Worm (Caenorhabditis elegans) whole organism, early embryonic: ENCODE data around the gene akt-1.

Experiments
- B0310.2 ChIP-seq: sonication (generic microtip); optimal IDR thresholded peaks from 2 replicates; lab custom pipeline; 2016; ENCODE audit warnings: mild to moderate bottlenecking, missing genetic modification characterization, missing compliant biosample characterization
- F13C5.2 ChIP-seq: sonication (generic microtip); optimal IDR thresholded peaks from 2 replicates; lab custom pipeline; 2017; ENCODE audit warnings: mild to moderate bottlenecking, missing genetic modification characterization, inconsistent platforms, missing compliant biosample characterization
- aly-1 ChIP-seq: sonication (generic microtip); optimal IDR thresholded peaks from 2 replicates; lab custom pipeline; 2016; ENCODE audit warnings: missing genetic modification characterization, missing compliant biosample characterization
- ama-1 ChIP-seq: fragments of 150-350 bp; optimal IDR thresholded peaks from 2 replicates; lab custom pipeline; 2014
- ceh-13 ChIP-seq: fragments of 200-800 bp; sonication (Bioruptor generic); optimal IDR thresholded peaks from 2 replicates; lab custom pipeline; 2018; ENCODE audit warnings: mild to moderate bottlenecking, missing genetic modification characterization, missing compliant biosample characterization
- ceh-36 ChIP-seq: sonication (generic microtip); optimal IDR thresholded peaks from 2 replicates; lab custom pipeline; 2016; ENCODE audit warnings: missing genetic modification characterization, inconsistent platforms, missing compliant biosample characterization
- ets-7 ChIP-seq: sonication (generic microtip); optimal IDR thresholded peaks from 2 replicates; lab custom pipeline; 2016; ENCODE audit warnings: missing genotype, missing genetic modification characterization, missing compliant biosample characterization
- flt-1 ChIP-seq: fragments of 200-800 bp; sonication (Bioruptor generic); IDR thresholded peaks from 2 replicates; pipeline ENCODE4 v1.3.6; 2022; ENCODE audit warnings: missing genetic modification characterization, missing compliant biosample characterization
- hmbx-1 ChIP-seq: sonication (generic microtip); optimal IDR thresholded peaks from 2 replicates; lab custom pipeline; 2016; ENCODE audit warnings: mild to moderate bottlenecking, missing genetic modification characterization, missing compliant biosample characterization
- hmg-4 ChIP-seq: fragments of 200-800 bp; sonication (Bioruptor generic); optimal IDR thresholded peaks from 2 replicates; lab custom pipeline; 2018; ENCODE audit warnings: mild to moderate bottlenecking, missing genetic modification characterization, missing compliant biosample characterization
- hnd-1 ChIP-seq: sonication (generic microtip); optimal IDR thresholded peaks from 2 replicates; lab custom pipeline; 2016; ENCODE audit warnings: missing genetic modification characterization, missing compliant biosample characterization
- pes-1 ChIP-seq: fragments of 200-800 bp; sonication (Bioruptor generic); IDR thresholded peaks from 2 replicates; pipeline ENCODE4 v1.3.6; 2022; ENCODE audit warnings: missing genetic modification reagents, missing genetic modification characterization, missing compliant biosample characterization
- scrt-1 ChIP-seq: fragments of 200-800 bp; sonication (Bioruptor generic); IDR thresholded peaks from 2 replicates; pipeline ENCODE4 v1.3.6; 2022; ENCODE audit warnings: missing genetic modification characterization, missing compliant biosample characterization
- sea-1 ChIP-seq: fragments of 200-800 bp; sonication (Bioruptor generic); conservative IDR thresholded peaks from 2 replicates; pipeline ENCODE4 v1.3.6; 2022; ENCODE audit warnings: missing genetic modification characterization, missing compliant biosample characterization
- tbx-11 ChIP-seq: fragments of 200-800 bp; sonication (Bioruptor generic); IDR thresholded peaks from 2 replicates; pipeline ENCODE4 v1.3.6; 2022; ENCODE audit warnings: missing genetic modification characterization, missing compliant biosample characterization
- tbx-37 ChIP-seq: fragments of 200-800 bp; sonication (Bioruptor generic); conservative IDR thresholded peaks from 2 replicates; pipeline ENCODE4 v1.3.6; 2022; ENCODE audit warnings: missing genetic modification reagents, missing genetic modification characterization, missing compliant biosample characterization
- tra-4 ChIP-seq: sonication (generic microtip); optimal IDR thresholded peaks from 2 replicates; lab custom pipeline; 2017; ENCODE audit warnings: missing genetic modification characterization, missing compliant biosample characterization

Gene akt-1

DNA sequence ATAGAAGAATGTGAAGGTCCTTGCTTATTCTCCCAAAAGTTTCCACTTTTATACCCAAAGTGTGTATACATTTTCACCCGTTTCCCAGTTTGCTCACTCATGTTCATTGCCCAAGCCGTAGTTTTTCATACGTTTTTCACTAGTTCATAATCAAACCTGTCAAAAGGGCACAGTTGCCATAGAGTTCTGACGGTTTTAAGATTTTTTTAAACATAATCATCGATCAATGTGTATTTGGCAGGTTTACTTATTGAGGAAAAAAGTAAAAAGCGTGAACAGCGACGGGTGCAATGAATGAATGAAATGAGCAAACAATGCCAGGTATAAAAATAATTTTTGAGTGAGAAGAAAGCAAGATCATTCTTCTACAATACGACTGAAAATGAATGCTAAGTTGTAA lies 27.4 kb upstream of the akt-1 start, which contains the start of the genes fipr-5 and fipr-9:
TSS of gene fipr-5 (minus strand) at position 101 of the 400 bp plus-strand sequence.
TSS of gene fipr-9 (plus strand) at position 346 of the 400 bp plus-strand sequence.
- TF ChIP-seq hnd-1 (no peak), flt-1 (GFP tag; lab: Robert Waterston, UW) (no peak)

DNA sequence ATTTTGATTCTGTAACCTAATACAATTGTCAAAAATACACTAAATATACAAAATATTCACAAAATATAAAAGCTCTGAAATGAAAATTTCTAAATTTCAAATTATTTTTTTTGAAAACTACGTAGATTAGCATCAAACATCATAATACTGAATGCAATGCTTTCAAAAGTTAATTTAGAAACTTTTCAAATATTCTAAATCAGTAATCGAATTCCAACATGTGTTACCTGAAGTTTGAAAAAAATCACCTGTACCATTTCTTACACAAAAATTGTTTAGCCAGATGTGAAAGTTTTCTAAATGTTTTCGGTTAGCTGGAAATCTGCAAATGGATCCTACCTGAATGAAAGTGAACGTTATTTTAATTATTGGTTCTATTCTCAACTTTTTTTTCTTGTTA lies 26.7 kb upstream of the akt-1 start, which contains the start of gene C12D8.20:
TSS of gene C12D8.20 (plus strand) at position 301 of the 400 bp plus-strand sequence.
- TF ChIP-seq hmg-4 (GFP tag; lab: Kevin White, UChicago) (no peak), ceh-13 (GFP tag; lab: Kevin White, UChicago) (no peak), ama-1 (lab: Kevin White, UChicago) (no peak), aly-1 (tag; lab: Kevin White, UChicago) (no peak), pes-1 (GFP tag; lab: Robert Waterston, UW) (no peak), flt-1 (GFP tag; lab: Robert Waterston, UW) (no peak), hnd-1 (no peak), scrt-1 (no peak), ceh-36 (tag; lab: Kevin White, UChicago) (no peak), tbx-37 (no peak), ets-7 (tag; lab: Kevin White, UChicago) (no peak), sea-1 (no peak), tbx-11 (GFP tag; lab: Robert Waterston, UW) (no peak), B0310.2 (tag; lab: Kevin White, UChicago) (no peak), tra-4 (tag; lab: Kevin White, UChicago) (no peak)

DNA sequence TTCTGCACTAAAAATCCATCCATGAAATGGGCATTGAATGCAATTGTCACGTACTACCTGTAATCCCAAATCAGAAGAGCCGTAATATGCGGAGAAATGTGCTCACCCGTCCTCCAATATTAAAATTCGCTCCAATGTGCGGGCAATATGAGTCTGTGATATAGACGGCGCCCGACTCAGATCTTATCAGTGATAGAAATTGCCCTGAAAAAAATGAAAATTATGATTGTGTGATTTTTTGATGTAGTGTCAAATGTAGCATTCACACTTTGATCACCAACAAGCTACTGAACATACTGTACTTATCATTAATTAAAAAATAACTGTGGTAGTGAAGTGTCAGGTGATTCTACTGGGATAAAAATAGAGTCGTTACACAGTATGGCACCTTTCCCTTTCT lies 24.1 kb upstream of the akt-1 start:
- TF ChIP-seq F13C5.2 (tag; lab: Kevin White, UChicago) (no peak), pes-1 (GFP tag; lab: Robert Waterston, UW) (no peak), scrt-1 (no peak), tbx-37 (no peak), aly-1 (tag; lab: Kevin White, UChicago) (no peak), tra-4 (tag; lab: Kevin White, UChicago) (no peak), flt-1 (GFP tag; lab: Robert Waterston, UW) (no peak), sea-1 (no peak), ceh-13 (GFP tag; lab: Kevin White, UChicago) (no peak), ama-1 (lab: Kevin White, UChicago) (no peak), hnd-1 (no peak), hmg-4 (GFP tag; lab: Kevin White, UChicago) (no peak), hmbx-1 (tag; lab: Kevin White, UChicago) (no peak), B0310.2 (tag; lab: Kevin White, UChicago) (no peak), tbx-11 (GFP tag; lab: Robert Waterston, UW) (no peak), ceh-36 (tag; lab: Kevin White, UChicago) (no peak), ets-7 (tag; lab: Kevin White, UChicago) (no peak)

DNA sequence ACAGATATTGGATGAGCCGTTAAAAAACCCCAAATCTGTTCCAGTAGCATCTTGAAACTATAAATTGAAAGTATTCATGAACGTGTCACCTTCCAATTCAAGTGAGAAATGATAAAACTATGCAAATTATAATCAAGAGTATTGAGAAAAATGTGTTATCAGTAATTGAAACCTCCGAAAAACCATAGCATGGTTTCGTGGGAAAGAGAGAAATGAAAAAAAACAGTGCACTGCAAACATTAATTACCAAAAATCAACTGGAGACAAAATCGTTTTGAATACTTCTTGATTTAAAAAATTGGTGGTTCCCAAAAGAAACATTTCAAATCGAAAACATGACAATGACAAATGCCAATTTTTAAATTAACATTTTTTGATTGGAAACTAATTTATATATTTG lies 23.1 kb upstream of the akt-1 start, which contains the start of gene daf-36:
TSS of gene daf-36 (minus strand) at position 101 of the 400 bp plus-strand sequence.
- TF ChIP-seq tra-4 (tag; lab: Kevin White, UChicago) (no peak), tbx-37 (no peak), hmg-4 (GFP tag; lab: Kevin White, UChicago) (no peak), scrt-1 (no peak), tbx-11 (GFP tag; lab: Robert Waterston, UW) (no peak), hnd-1 (no peak), flt-1 (GFP tag; lab: Robert Waterston, UW) (no peak), hmbx-1 (tag; lab: Kevin White, UChicago) (no peak), sea-1 (no peak), ama-1 (lab: Kevin White, UChicago) (no peak), F13C5.2 (tag; lab: Kevin White, UChicago) (no peak), aly-1 (tag; lab: Kevin White, UChicago) (no peak)

DNA sequence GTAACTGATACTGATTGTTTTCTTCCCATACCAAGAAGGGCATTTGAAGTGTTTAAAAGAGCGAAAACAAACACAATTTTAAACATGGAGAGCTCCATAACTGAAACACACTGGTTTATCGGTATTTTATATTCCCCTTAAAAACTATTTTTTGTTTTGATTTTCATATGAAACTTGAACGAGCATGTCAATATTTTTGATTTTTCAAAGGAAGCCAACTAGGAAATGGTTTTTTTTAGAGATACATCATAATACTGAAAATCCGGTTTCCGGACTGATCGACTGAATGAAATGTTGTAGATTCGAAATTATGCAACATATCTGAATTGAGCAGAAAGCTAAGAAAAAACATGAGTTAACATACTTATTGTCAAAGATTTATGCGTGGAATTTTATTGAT lies 21.4 kb upstream of the akt-1 start, which contains the start of gene ttr-19:
TSS of gene ttr-19 (minus strand) at position 101 of the 400 bp plus-strand sequence.
- no peak for TF ChIP-seq hnd-1
- no peak for TF ChIP-seq ceh-36 (tag; lab: Kevin White, UChicago)
- no peak for TF ChIP-seq ceh-13 (GFP tag; lab: Kevin White, UChicago)
- TF ChIP-seq ets-7 (tag; lab: Kevin White, UChicago) = no peak
- no peak for TF ChIP-seq B0310.2 (tag; lab: Kevin White, UChicago)

DNA sequence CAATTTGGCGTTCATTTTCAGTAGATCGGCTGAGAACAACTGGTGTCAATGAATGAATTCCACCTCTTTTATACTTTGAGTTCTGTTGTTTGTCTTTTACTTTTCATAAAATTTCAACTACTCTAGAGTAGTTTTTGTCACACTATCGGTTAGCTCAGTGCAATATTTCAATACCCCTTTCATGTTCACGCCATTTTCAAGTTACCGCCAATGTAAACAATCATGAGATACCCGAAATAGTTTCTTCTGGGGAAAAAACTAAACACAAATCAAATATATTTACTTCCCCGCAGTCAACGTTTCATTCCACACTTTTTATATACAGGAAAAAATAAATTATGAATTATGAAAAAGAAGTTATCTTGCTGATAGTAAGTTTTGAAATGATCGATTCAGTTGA lies 20.3 kb upstream of the akt-1 start, which contains the start of gene fipr-4:
TSS of gene fipr-4 (minus strand) at position 101 of the 400 bp plus-strand sequence.
- TF ChIP-seq scrt-1 = no peak
- TF ChIP-seq tbx-11 (GFP tag; lab: Robert Waterston, UW) = no peak
- no peak for TF ChIP-seq B0310.2 (tag; lab: Kevin White, UChicago)
- TF ChIP-seq flt-1 (GFP tag; lab: Robert Waterston, UW) = no peak
- TF ChIP-seq ceh-36 (tag; lab: Kevin White, UChicago) = no peak

DNA sequence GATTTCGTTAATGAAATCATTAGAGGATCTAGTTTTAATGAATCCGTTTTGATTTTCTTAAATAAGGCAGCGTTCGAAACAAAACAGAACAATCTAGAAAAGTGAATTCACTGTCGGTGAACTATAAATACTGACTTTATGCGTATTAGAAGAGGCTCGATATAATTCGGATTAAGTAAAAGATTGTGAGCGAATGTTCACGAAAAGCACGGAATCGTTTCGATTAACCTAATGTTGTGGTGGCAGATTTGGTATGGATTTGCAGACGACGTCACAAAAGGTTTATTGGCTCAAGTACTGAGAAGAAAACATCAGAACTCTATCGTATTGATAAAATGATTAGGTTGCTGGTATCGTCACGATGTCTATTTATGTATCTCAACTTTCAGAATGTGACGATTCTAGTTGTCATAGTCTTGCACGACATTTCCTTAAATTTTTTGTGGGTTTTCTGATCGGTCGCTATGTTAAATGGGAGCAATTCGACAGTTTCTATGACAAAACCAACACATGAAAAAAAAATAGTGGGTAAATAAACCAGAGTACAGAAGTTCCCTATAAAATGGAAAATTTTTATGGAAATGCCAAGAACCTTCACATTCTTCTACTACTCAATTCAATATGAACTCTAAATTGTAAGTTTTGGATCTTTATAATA lies 19.4 kb upstream of the akt-1 start, which contains the start of the genes pyt-1 and fipr-7:
TSS of gene pyt-1 (minus strand) at position 101 of the 658 bp plus-strand sequence.
TSS of gene fipr-7 (plus strand) at position 608 of the 658 bp plus-strand sequence.
- TF ChIP-seq B0310.2 (tag; lab: Kevin White, UChicago) (no peak), ama-1 (lab: Kevin White, UChicago) (no peak), ets-7 (tag; lab: Kevin White, UChicago) (no peak), hmg-4 (GFP tag; lab: Kevin White, UChicago) (no peak), F13C5.2 (tag; lab: Kevin White, UChicago) (no peak), tra-4 (tag; lab: Kevin White, UChicago) (no peak), tbx-37 (no peak), ceh-36 (tag; lab: Kevin White, UChicago) (no peak)
